Fruit fly (Drosophila melanogaster) whole organism, prepupa: ENCODE data around the gene cup.

Experiments used
- Blimp-1 ChIP-seq: fragments of 200-800 bp; sonication (Bioruptor generic); optimal IDR thresholded peaks from 3 replicates; lab custom pipeline; 2017; ENCODE audit warnings: missing biosample characterization, missing genetic modification characterization, mild to moderate bottlenecking, moderate library complexity, missing genetic modification reagents
- CG10631 ChIP-seq: fragments of 200-800 bp; sonication (Bioruptor generic); optimal IDR thresholded peaks from 2 replicates; lab custom pipeline; 2016; ENCODE audit warnings: missing biosample characterization, missing genetic modification characterization
- CG10669 ChIP-seq: fragments of 200-800 bp; sonication (Bioruptor generic); optimal IDR thresholded peaks from 3 replicates; lab custom pipeline; 2018; ENCODE audit warnings: missing biosample characterization, mild to moderate bottlenecking, missing genetic modification characterization, moderate library complexity
- CG11762 ChIP-seq: fragments of 200-800 bp; sonication (Bioruptor generic); optimal IDR thresholded peaks from 3 replicates; lab custom pipeline; 2016; ENCODE audit warnings: missing biosample characterization, missing genetic modification characterization; ENCODE audit not compliant: insufficient read depth
- CG11902 ChIP-seq: fragments of 200-800 bp; sonication (Bioruptor generic); optimal IDR thresholded peaks from 3 replicates; lab custom pipeline; 2016; ENCODE audit warnings: missing biosample characterization, missing genetic modification characterization
- CG15336 ChIP-seq: fragments of 200-800 bp; sonication (Bioruptor generic); IDR thresholded peaks from 2 replicates; pipeline ENCODE4 v1.3.6; 2022; ENCODE audit warnings: missing biosample characterization, missing genetic modification characterization
- CG1621 ChIP-seq: fragments of 200-800 bp; sonication (Bioruptor generic); optimal IDR thresholded peaks from 3 replicates; lab custom pipeline; 2018; ENCODE audit warnings: missing biosample characterization, mild to moderate bottlenecking, missing genetic modification characterization
- CG16779 ChIP-seq: fragments of 200-800 bp; sonication (Bioruptor generic); optimal IDR thresholded peaks from 3 replicates; lab custom pipeline; 2017; ENCODE audit warnings: missing biosample characterization, mild to moderate bottlenecking, missing genetic modification characterization
- CG3032 ChIP-seq: fragments of 200-800 bp; optimal IDR thresholded peaks from 2 replicates; lab custom pipeline; 2019; ENCODE audit warnings: missing biosample characterization, mild to moderate bottlenecking, missing genetic modification characterization, moderate library complexity
- CG32006 ChIP-seq: fragments of 200-800 bp; sonication (Bioruptor generic); optimal IDR thresholded peaks from 3 replicates; lab custom pipeline; 2017; ENCODE audit warnings: missing biosample characterization, mild to moderate bottlenecking, missing genetic modification characterization
- CG34406 ChIP-seq: fragments of 200-800 bp; sonication (Bioruptor generic); optimal IDR thresholded peaks from 3 replicates; lab custom pipeline; 2016; ENCODE audit warnings: missing biosample characterization, missing genetic modification characterization
- CG4318 ChIP-seq: fragments of 200-800 bp; sonication (Bioruptor generic); optimal IDR thresholded peaks from 3 replicates; lab custom pipeline; 2017; ENCODE audit warnings: missing biosample characterization, mild to moderate bottlenecking, missing genetic modification characterization
- CG6163 ChIP-seq: fragments of 200-800 bp; sonication (Bioruptor generic); IDR thresholded peaks from 3 replicates; pipeline ENCODE4 v1.3.6; 2022; ENCODE audit warnings: missing biosample characterization, missing genetic modification characterization
- CG6276 ChIP-seq: fragments of 200-800 bp; sonication (Bioruptor generic); optimal IDR thresholded peaks from 2 replicates; lab custom pipeline; 2017; ENCODE audit warnings: missing biosample characterization, mild to moderate bottlenecking, missing genetic modification characterization
- CG6792 ChIP-seq: fragments of 200-800 bp; sonication (Bioruptor generic); optimal IDR thresholded peaks from 3 replicates; lab custom pipeline; 2016; ENCODE audit warnings: missing biosample characterization, missing genetic modification characterization
- CG6808 ChIP-seq: fragments of 200-800 bp; sonication (Bioruptor generic); optimal IDR thresholded peaks from 3 replicates; lab custom pipeline; 2017; ENCODE audit warnings: missing biosample characterization, missing genetic modification characterization, mild to moderate bottlenecking, moderate library complexity, missing genetic modification reagents
- CG6854 ChIP-seq: fragments of 200-800 bp; sonication (Bioruptor generic); optimal IDR thresholded peaks from 2 replicates; lab custom pipeline; 2017; ENCODE audit warnings: missing biosample characterization, mild to moderate bottlenecking, missing genetic modification characterization
- CG8119 ChIP-seq: fragments of 200-800 bp; sonication (Bioruptor generic); IDR thresholded peaks from 3 replicates; pipeline ENCODE4 v1.3.6; 2022; ENCODE audit warnings: missing biosample characterization, missing genetic modification characterization
- CG8319 ChIP-seq: fragments of 200-800 bp; sonication (Bioruptor generic); optimal IDR thresholded peaks from 3 replicates; lab custom pipeline; 2016; ENCODE audit warnings: missing biosample characterization, missing genetic modification characterization
- CG8632 ChIP-seq: fragments of 200-800 bp; sonication (Bioruptor generic); optimal IDR thresholded peaks from 3 replicates; lab custom pipeline; 2016; ENCODE audit warnings: missing biosample characterization, missing genetic modification characterization
- CG9139 ChIP-seq: fragments of 200-800 bp; sonication (Bioruptor generic); optimal IDR thresholded peaks from 3 replicates; lab custom pipeline; 2017; ENCODE audit warnings: missing biosample characterization, mild to moderate bottlenecking, missing genetic modification characterization
- Eip75B ChIP-seq: fragments of 200-800 bp; sonication (Bioruptor generic); optimal IDR thresholded peaks from 3 replicates; lab custom pipeline; 2016; ENCODE audit warnings: missing biosample characterization, missing genetic modification characterization
- Ets21C ChIP-seq: fragments of 200-800 bp; sonication (Bioruptor generic); optimal IDR thresholded peaks from 3 replicates; lab custom pipeline; 2016; ENCODE audit warnings: missing biosample characterization, missing genetic modification characterization
- Ets96B ChIP-seq: fragments of 200-800 bp; optimal IDR thresholded peaks from 2 replicates; lab custom pipeline; 2019; ENCODE audit warnings: missing biosample characterization, mild to moderate bottlenecking, missing genetic modification characterization, moderate library complexity
- Gug ChIP-seq: fragments of 200-800 bp; sonication (Bioruptor generic); IDR thresholded peaks from 2 replicates; pipeline ENCODE4 v1.3.6; 2022; ENCODE audit warnings: missing biosample characterization, missing genetic modification characterization
- Lpt ChIP-seq: fragments of 200-800 bp; sonication (Bioruptor generic); optimal IDR thresholded peaks from 3 replicates; lab custom pipeline; 2016; ENCODE audit warnings: missing biosample characterization, missing genetic modification characterization
- Met ChIP-seq: fragments of 200-800 bp; sonication (Bioruptor generic); optimal IDR thresholded peaks from 3 replicates; lab custom pipeline; 2016; ENCODE audit warnings: missing biosample characterization, missing genetic modification characterization
- Smox ChIP-seq: fragments of 200-800 bp; sonication (Bioruptor generic); optimal IDR thresholded peaks from 3 replicates; lab custom pipeline; 2016; ENCODE audit warnings: missing biosample characterization, missing genetic modification characterization
- Sox102F ChIP-seq: fragments of 200-800 bp; sonication (Bioruptor generic); optimal IDR thresholded peaks from 2 replicates; lab custom pipeline; 2016; ENCODE audit warnings: missing biosample characterization, mild to moderate bottlenecking, missing genetic modification characterization
- Sox15 ChIP-seq: fragments of 200-800 bp; sonication (Bioruptor generic); optimal IDR thresholded peaks from 3 replicates; lab custom pipeline; 2016; ENCODE audit warnings: missing biosample characterization, missing genetic modification characterization
- achi ChIP-seq: fragments of 200-800 bp; sonication (Bioruptor generic); optimal IDR thresholded peaks from 3 replicates; lab custom pipeline; 2016; ENCODE audit warnings: missing biosample characterization, missing genetic modification characterization
- dac ChIP-seq: fragments of 200-800 bp; sonication (Bioruptor generic); optimal IDR thresholded peaks from 2 replicates; lab custom pipeline; 2017; ENCODE audit warnings: missing biosample characterization, mild to moderate bottlenecking, missing genetic modification characterization
- eg ChIP-seq: fragments of 200-800 bp; sonication (Bioruptor generic); IDR thresholded peaks from 3 replicates; pipeline ENCODE4 v1.3.6; 2022; ENCODE audit warnings: missing biosample characterization, missing genetic modification characterization
- esn ChIP-seq: fragments of 200-800 bp; sonication (Bioruptor generic); optimal IDR thresholded peaks from 2 replicates; lab custom pipeline; 2016; ENCODE audit warnings: missing biosample characterization, mild to moderate bottlenecking, missing genetic modification characterization, moderate library complexity
- fkh ChIP-seq: fragments of 200-800 bp; sonication (Bioruptor generic); optimal IDR thresholded peaks from 3 replicates; lab custom pipeline; 2017; ENCODE audit warnings: missing biosample characterization, mild to moderate bottlenecking, missing genetic modification characterization, moderate library complexity
- net ChIP-seq: fragments of 200-800 bp; sonication (Bioruptor generic); optimal IDR thresholded peaks from 3 replicates; lab custom pipeline; 2016; ENCODE audit warnings: missing biosample characterization, missing genetic modification characterization
- salr ChIP-seq, 2 experiments: fragments of 200-800 bp; sonication (Bioruptor generic); optimal IDR thresholded peaks; 3 replicates each; lab custom pipeline; 2016 to 2018; ENCODE audit warnings: missing biosample characterization in 2 of 2, missing genetic modification characterization in 2 of 2, mild to moderate bottlenecking in 1 of 2
- ss ChIP-seq, 2 experiments: fragments of 200-800 bp; sonication (Bioruptor generic); optimal IDR thresholded peaks; 2 replicates in 1 of 2; 3 replicates in 1 of 2; lab custom pipeline; 2017 to 2018; ENCODE audit warnings: mild to moderate bottlenecking in 2 of 2, missing biosample characterization in 2 of 2, missing genetic modification characterization in 2 of 2, moderate library complexity in 1 of 2
- svp ChIP-seq: fragments of 200-800 bp; sonication (Bioruptor generic); peaks from one replicate; lab custom pipeline; 2016; ENCODE audit warnings: missing biosample characterization, missing genetic modification characterization
- vri ChIP-seq: fragments of 200-800 bp; sonication (Bioruptor generic); optimal IDR thresholded peaks from 3 replicates; lab custom pipeline; 2016; ENCODE audit warnings: missing biosample characterization, mild to moderate bottlenecking, missing genetic modification characterization

The cup gene

DNA sequence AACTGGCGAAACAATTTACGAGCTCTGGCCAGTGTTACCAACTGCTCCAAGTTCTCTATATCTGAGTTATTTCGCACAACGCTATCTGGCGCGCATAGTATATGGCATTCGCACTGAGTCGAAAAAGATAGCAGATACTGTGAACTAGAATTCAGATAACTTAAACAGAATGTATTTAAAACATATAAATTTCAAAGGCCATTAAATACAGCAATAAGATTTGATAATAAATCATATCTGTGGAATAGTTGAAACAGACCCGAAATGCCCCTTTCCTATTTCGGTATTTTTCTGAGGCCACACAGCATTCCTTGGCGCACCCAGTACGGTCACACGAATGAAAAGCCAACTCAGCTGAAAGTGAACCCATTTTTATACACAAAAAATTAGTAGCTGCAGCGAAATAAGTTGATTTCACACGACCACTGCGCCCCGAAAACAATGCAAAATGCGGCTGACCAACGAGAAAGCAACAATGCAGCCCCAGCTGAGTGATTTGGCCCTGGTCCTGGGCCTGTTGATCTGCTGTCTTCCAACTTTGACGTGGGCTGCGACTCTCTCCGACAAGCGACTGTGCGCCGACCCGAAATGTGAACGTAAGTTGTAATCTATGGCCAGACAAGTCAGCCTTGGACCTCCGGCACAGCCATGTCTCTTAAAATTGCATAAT, 14.2 kb upstream of the cup start, which contains the start of the genes CG31635 and Tango1 (continued):
- TF ChIP-seq vri (GFP tag; lab: Kevin White, UChicago) (peak; percentile 20), fkh (no peak), CG6808 (GFP tag; lab: Kevin White, UChicago) (no peak), CG10631 (GFP tag; lab: Kevin White, UChicago) (no peak), CG16779 (tag; lab: Kevin White, UChicago) (no peak), Eip75B (GFP tag; lab: Kevin White, UChicago) (no peak), ss (GFP tag; optimal IDR thresholded peaks at IDR 0.05; lab: Kevin White, UChicago) (no peak), eg (GFP tag; lab: Robert Waterston, UW) (0 out of 3 replicates have a peak, but pooled peaks have one; percentile 22), CG6854 (GFP tag; lab: Kevin White, UChicago) (no peak), Gug (GFP tag; lab: Robert Waterston, UW) (peak; percentile 21; the same call in 1 of the 2 replicates), CG11762 (GFP tag; lab: Kevin White, UChicago) (no peak), achi (GFP tag; lab: Kevin White, UChicago) (no peak), Smox (no peak), net (GFP tag; lab: Kevin White, UChicago) (no peak), Met (GFP tag; lab: Kevin White, UChicago) (no peak), CG1621 (tag; lab: Kevin White, UChicago) (no peak), Lpt (GFP tag; lab: Kevin White, UChicago) (no peak), CG15336 (GFP tag; lab: Robert Waterston, UW) (no peak), Blimp-1 (GFP tag; lab: Kevin White, UChicago) (peak; percentile 48)
- TF ChIP-seq, all 60 proteins: peak for 12

DNA sequence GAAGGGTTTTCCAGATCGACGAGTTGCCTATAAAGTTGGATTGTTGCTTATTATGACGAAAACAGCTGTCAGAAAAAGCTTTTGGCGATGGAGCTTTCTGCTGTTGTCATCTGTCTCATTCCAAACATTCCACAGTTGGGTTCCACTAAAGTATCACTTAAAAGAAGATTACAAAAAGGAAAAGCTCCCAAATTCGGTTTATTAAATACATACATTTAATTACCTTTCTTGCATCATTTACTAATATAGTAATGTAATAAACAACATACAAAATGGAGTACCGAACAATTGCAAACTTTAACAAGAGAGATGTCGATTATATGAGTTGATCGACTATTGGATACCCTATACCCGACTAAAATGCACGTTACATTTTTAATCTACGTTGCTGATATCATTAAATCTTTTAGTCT, 7.2 kb upstream of the cup start, which contains the start of gene CG31633:
Gene CG31633, minus strand, starts transcription at position 58 of the 413 bp plus-strand sequence.
- TF ChIP-seq achi (GFP tag; lab: Kevin White, UChicago) (peak; percentile 92), CG16779 (tag; lab: Kevin White, UChicago) (no peak)

DNA sequence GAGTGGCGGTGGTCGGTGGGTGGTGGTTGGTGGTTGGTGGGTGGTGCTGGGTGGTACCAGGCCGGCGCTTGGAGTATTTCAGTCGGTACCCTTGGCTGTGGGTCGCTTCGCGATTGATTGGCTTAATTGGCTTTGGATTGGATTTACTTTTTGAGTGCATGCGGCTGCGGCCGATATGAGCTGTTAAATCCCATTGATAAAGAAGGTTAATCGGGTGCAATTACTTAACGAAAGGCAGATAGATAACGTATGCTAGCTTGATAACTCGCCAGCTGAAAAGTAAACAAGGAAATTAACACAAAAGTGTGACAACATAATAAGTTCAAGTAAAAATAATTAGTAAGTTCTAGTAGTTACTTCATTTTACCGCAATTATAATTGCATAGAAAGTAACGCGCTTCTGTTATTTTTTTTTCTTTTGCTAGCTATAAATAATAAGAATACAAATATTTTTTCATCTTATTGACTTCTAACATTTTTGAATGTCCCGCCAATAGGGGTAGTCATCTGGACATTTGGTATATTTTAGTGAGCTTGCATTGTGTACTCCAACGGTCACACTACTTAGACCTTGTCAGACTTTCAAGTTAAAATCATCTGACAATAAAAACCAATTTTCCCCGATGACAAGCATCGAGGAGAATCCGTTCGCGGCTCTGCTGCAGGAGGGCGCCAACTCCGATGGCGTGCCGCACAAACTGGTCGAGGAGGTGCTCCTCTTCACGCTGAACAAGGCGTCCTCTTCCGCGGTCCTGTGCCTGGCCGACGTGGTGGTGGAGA, 5.3 kb upstream of the cup start, which contains the start of the genes CG31636 and Ube4A:
Gene CG31636, minus strand, starts transcription at position 184 of the 780 bp plus-strand sequence.
Gene Ube4A, plus strand, starts transcription at position 549 of the 780 bp plus-strand sequence.
- no peak for TF ChIP-seq CG8119 (GFP tag; lab: Robert Waterston, UW)
- TF ChIP-seq Sox102F (GFP tag; lab: Kevin White, UChicago) = no peak
- TF ChIP-seq vri (GFP tag; lab: Kevin White, UChicago) = peak; percentile 82
- no peak for TF ChIP-seq CG8632 (GFP tag; lab: Kevin White, UChicago)
- TF ChIP-seq CG6792 = no peak
- TF ChIP-seq ss (GFP tag; optimal IDR thresholded peaks at IDR 0.05; lab: Kevin White, UChicago) = no peak
- peak; percentile 100 for TF ChIP-seq svp
- TF ChIP-seq net (GFP tag; lab: Kevin White, UChicago) = no peak
- TF ChIP-seq CG9139 (GFP tag; lab: Kevin White, UChicago) = no peak
- TF ChIP-seq Sox15 (GFP tag; lab: Kevin White, UChicago) = no peak
- no peak for TF ChIP-seq salr (GFP tag; optimal IDR thresholded peaks at IDR 0.05; lab: Kevin White, UChicago)
- no peak for TF ChIP-seq esn

DNA sequence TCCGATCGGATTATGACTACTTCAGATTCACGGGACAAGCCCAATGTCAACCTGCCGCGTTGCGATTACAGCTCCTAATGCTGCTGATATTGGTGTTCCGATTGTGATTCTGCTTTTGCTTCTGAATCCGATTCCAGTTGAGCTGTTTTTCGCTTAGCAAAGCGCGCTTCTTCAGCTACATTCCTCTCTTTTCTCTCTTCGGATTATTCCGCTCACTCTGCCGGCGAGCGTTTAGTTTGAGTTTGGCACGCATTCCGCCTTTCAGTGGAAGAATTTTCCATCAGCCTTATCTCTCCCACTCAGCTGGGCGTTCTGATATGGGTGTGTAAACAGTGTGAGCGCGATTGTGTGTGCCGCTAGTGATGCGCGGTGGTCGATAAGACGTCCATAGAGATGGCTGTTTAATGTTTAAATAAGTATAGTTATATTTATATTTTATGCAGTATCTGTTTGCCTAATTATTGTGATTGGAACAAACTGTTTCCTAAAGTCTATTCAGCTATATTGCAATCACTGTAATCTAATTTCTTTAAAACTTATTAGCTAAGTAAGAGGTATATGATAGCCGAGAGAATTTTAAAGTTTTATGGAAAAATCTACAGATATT, 4.4 kb downstream of the cup start, which contains the start of gene Galt:
Gene Galt, minus strand, starts transcription at position 315 of the 607 bp plus-strand sequence.
- TF ChIP-seq CG10669 (GFP tag; lab: Kevin White, UChicago) (no peak), CG8319 (no peak), net (GFP tag; lab: Kevin White, UChicago) (peak; percentile 49), dac (no peak), vri (GFP tag; lab: Kevin White, UChicago) (peak; percentile 33), Ets21C (no peak), CG11902 (no peak), CG32006 (no peak), Lpt (GFP tag; lab: Kevin White, UChicago) (no peak), CG4318 (GFP tag; lab: Kevin White, UChicago) (no peak), CG9139 (GFP tag; lab: Kevin White, UChicago) (no peak), CG6276 (GFP tag; lab: Kevin White, UChicago) (no peak), Smox (no peak), Ets96B (tag; lab: Kevin White, UChicago) (peak; percentile 42), CG6792 (peak; percentile 36), Gug (GFP tag; lab: Robert Waterston, UW) (no peak), CG8632 (GFP tag; lab: Kevin White, UChicago) (peak; percentile 35), CG3032 (tag; lab: Kevin White, UChicago) (peak; percentile 49), CG6163 (peak; percentile 61; the same call in 2 of the 3 replicates), CG34406 (peak; percentile 34)
